Fruit fly (Drosophila melanogaster): ENCODE results near the gene CG13928.

DNA sequence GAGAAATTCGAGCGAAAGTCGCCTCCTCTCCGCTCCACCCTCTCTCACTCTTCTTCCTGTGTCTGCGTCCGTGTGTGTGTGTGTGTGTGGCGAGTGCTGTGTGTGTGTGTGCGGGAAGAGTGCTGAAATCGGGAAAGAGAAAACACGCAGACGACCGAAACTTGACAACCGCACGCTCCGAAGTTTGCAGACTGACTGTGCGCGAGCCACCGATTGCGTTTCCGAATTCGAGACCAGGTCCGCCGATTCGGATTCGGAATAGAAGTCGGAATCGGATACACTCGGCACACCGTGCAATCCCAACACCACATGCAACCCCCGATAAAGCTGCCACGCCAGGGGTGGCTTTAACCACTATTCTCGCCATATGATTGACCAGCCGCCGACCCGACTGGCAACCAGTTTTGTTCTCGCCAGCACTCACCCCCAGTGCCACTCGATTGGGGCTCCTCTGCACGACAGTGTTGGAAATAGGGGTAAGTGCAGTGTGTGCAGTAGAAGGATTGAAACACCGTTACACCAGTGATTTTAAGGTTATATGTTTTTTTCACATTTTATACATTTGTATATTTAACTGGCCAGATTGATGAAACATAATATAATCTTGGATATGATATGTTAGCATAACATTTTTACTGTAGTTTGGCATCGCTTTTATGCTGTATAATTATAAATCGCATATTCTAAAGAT lies at the start of gene CG13928:
- TF ChIP-seq Hr96 (GFP tag; optimal IDR thresholded peaks at IDR 0.05): no peak
- no peak for TF ChIP-seq CG14711 (tag; optimal IDR thresholded peaks at IDR 0.05)
- TF ChIP-seq cic (GFP tag; optimal IDR thresholded peaks at IDR 0.05): peak; percentile 35
- TF ChIP-seq Mnt (GFP tag; optimal IDR thresholded peaks at IDR 0.05): no peak
- TF ChIP-seq CG11617 (GFP tag; optimal IDR thresholded peaks at IDR 0.05): no peak
- no peak for TF ChIP-seq pad (GFP tag; optimal IDR thresholded peaks at IDR 0.05)
- no peak for TF ChIP-seq Crg-1 (GFP tag; optimal IDR thresholded peaks at IDR 0.05)
- TF ChIP-seq kay (GFP tag; ENCODE audit: borderline replicate concordance): no peak
- no peak for TF ChIP-seq CG7101 (tag; optimal IDR thresholded peaks at IDR 0.05)
- TF ChIP-seq CG1620 (GFP tag; optimal IDR thresholded peaks at IDR 0.05): no peak

All from whole organism, adult.